Fruit fly (Drosophila melanogaster) whole organism, embryonic: Measurements from ENCODE around the gene Prx3.

Experiments used
- Bgb ChIP-seq: fragments of 200-800 bp; sonication (Bioruptor generic); IDR thresholded peaks from 2 replicates; pipeline ENCODE4 v1.3.6; 2022; ENCODE audit warnings: missing biosample characterization, missing genetic modification characterization; ENCODE audit not compliant: partially characterized antibody
- CG10979 ChIP-seq: fragments of 200-800 bp; sonication (Bioruptor generic); optimal IDR thresholded peaks from 2 replicates; lab custom pipeline; 2018; ENCODE audit warnings: missing biosample characterization, mild to moderate bottlenecking, missing genetic modification characterization, moderate library complexity
- CG11695 ChIP-seq: fragments of 200-800 bp; sonication (Bioruptor generic); IDR thresholded peaks from 3 replicates; pipeline ENCODE4 v1.3.6; 2022; ENCODE audit warnings: missing biosample characterization, missing genetic modification characterization
- CG11696 ChIP-seq: fragments of 200-800 bp; sonication (Bioruptor generic); IDR thresholded peaks from 2 replicates; pipeline ENCODE4 v1.3.6; 2022; ENCODE audit warnings: missing biosample characterization, missing genetic modification characterization
- CG12155 ChIP-seq: fragments of 200-800 bp; sonication (Bioruptor generic); optimal IDR thresholded peaks from 3 replicates; lab custom pipeline; 2016; ENCODE audit warnings: missing biosample characterization, missing genetic modification characterization
- CG12391 ChIP-seq: fragments of 200-800 bp; sonication (Bioruptor generic); optimal IDR thresholded peaks from 3 replicates; lab custom pipeline; 2018; ENCODE audit warnings: missing biosample characterization, mild to moderate bottlenecking, missing genetic modification characterization, moderate library complexity
- CG14667 ChIP-seq: fragments of 200-800 bp; sonication (Bioruptor generic); IDR thresholded peaks from 2 replicates; pipeline ENCODE4 v1.3.6; 2022; ENCODE audit warnings: missing biosample characterization, missing genetic modification characterization
- CG16813 ChIP-seq: fragments of 200-800 bp; sonication (Bioruptor generic); IDR thresholded peaks from 3 replicates; pipeline ENCODE4 v1.3.6; 2022; ENCODE audit warnings: missing biosample characterization, missing genetic modification characterization; ENCODE audit not compliant: partially characterized antibody
- CG17328 ChIP-seq: fragments of 200-800 bp; sonication (Bioruptor generic); IDR thresholded peaks from 2 replicates; pipeline ENCODE4 v1.3.6; 2022; ENCODE audit warnings: missing biosample characterization, missing genetic modification characterization
- CG17912 ChIP-seq: fragments of 200-800 bp; sonication (Bioruptor generic); optimal IDR thresholded peaks from 2 replicates; lab custom pipeline; 2018; ENCODE audit warnings: missing biosample characterization, mild to moderate bottlenecking, missing genetic modification characterization
- CG18262 ChIP-seq: fragments of 200-800 bp; optimal IDR thresholded peaks from 3 replicates; lab custom pipeline; 2019; ENCODE audit warnings: missing biosample characterization, mild to moderate bottlenecking, missing genetic modification characterization, moderate library complexity
- CG2129 ChIP-seq: fragments of 200-800 bp; sonication (Bioruptor generic); IDR thresholded peaks from 2 replicates; pipeline ENCODE4 v1.3.6; 2022; ENCODE audit warnings: missing biosample characterization, missing genetic modification characterization; ENCODE audit not compliant: partially characterized antibody
- CG34376 ChIP-seq: fragments of 200-800 bp; sonication (Bioruptor generic); optimal IDR thresholded peaks from 2 replicates; lab custom pipeline; 2018; ENCODE audit warnings: missing biosample characterization, mild to moderate bottlenecking, missing genetic modification characterization
- CG34422 ChIP-seq: fragments of 200-800 bp; sonication (Bioruptor generic); IDR thresholded peaks from 3 replicates; pipeline ENCODE4 v1.3.6; 2022; ENCODE audit warnings: missing biosample characterization, missing genetic modification characterization
- CG3726 ChIP-seq: fragments of 200-800 bp; sonication (Bioruptor generic); IDR thresholded peaks from 3 replicates; pipeline ENCODE4, ENCODE4 v1.3.6; 2022; ENCODE audit warnings: missing biosample characterization, missing genetic modification characterization
- CG6683 ChIP-seq: fragments of 200-800 bp; sonication (Bioruptor generic); optimal IDR thresholded peaks from 2 replicates; lab custom pipeline; 2017; ENCODE audit warnings: missing biosample characterization, mild to moderate bottlenecking, missing genetic modification characterization, missing genetic modification reagents
- CG8290 ChIP-seq, 3 experiments: fragments of 200-800 bp; sonication (Bioruptor generic); optimal IDR thresholded peaks; 2 replicates each; lab custom pipeline; 2016 to 2019; ENCODE audit warnings: missing biosample characterization in 3 of 3, missing genetic modification characterization in 3 of 3, mild to moderate bottlenecking in 2 of 3, moderate library complexity in 1 of 3
- CG8359 ChIP-seq: fragments of 200-800 bp; sonication (Bioruptor generic); optimal IDR thresholded peaks from 2 replicates; lab custom pipeline; 2017; ENCODE audit warnings: missing biosample characterization, mild to moderate bottlenecking, missing genetic modification characterization, borderline replicate concordance
- CG8765 ChIP-seq: fragments of 200-800 bp; sonication (Bioruptor generic); IDR thresholded peaks from 2 replicates; pipeline ENCODE4 v1.3.6; 2022; ENCODE audit warnings: missing biosample characterization, missing genetic modification characterization
- CG9817 ChIP-seq: fragments of 200-800 bp; sonication (Bioruptor generic); optimal IDR thresholded peaks from 2 replicates; lab custom pipeline; 2018; ENCODE audit warnings: missing biosample characterization, mild to moderate bottlenecking, missing genetic modification characterization, moderate library complexity
- Dp ChIP-seq: fragments of 200-800 bp; sonication (Bioruptor generic); optimal IDR thresholded peaks from 2 replicates; lab custom pipeline; 2018; ENCODE audit warnings: missing biosample characterization, mild to moderate bottlenecking, missing genetic modification characterization, moderate library complexity
- E2f1 ChIP-seq: fragments of 200-800 bp; sonication (Bioruptor generic); IDR thresholded peaks from 2 replicates; pipeline ENCODE4 v1.3.6; 2022; ENCODE audit warnings: missing biosample characterization, missing genetic modification characterization
- Eip74EF ChIP-seq, 2 experiments: fragments of 200-800 bp in 1 of 2; fragments of >200 bp in 1 of 2; sonication (Bioruptor generic) in 1 of 2; optimal IDR thresholded peaks; 2 replicates each; lab custom pipeline; 2017 to 2019; ENCODE audit warnings: missing biosample characterization in 2 of 2, missing genetic modification characterization in 2 of 2, mild to moderate bottlenecking in 1 of 2, moderate library complexity in 1 of 2
- Ets65A ChIP-seq: fragments of 200-800 bp; sonication (Bioruptor generic); peaks from one replicate; lab custom pipeline; 2016; ENCODE audit warnings: missing biosample characterization, missing genetic modification characterization
- Fer1 ChIP-seq: fragments of 200-800 bp; sonication (Bioruptor generic); optimal IDR thresholded peaks from 2 replicates; lab custom pipeline; 2017; ENCODE audit warnings: missing biosample characterization, mild to moderate bottlenecking, missing genetic modification characterization
- Hand ChIP-seq: fragments of 200-800 bp; sonication (Bioruptor generic); optimal IDR thresholded peaks from 2 replicates; lab custom pipeline; 2017; ENCODE audit warnings: mild to moderate bottlenecking, missing biosample characterization, missing genetic modification reagents, missing genetic modification characterization
- Hr51 ChIP-seq, 2 experiments: fragments of 200-800 bp; sonication (Bioruptor generic); optimal IDR thresholded peaks; 2 replicates in 1 of 2; 3 replicates in 1 of 2; lab custom pipeline; 2016 to 2018; ENCODE audit warnings: missing biosample characterization in 2 of 2, missing genetic modification characterization in 2 of 2, mild to moderate bottlenecking in 1 of 2, moderate library complexity in 1 of 2
- NFAT ChIP-seq: fragments of 200-800 bp; sonication (Bioruptor generic); IDR thresholded peaks from 2 replicates; pipeline ENCODE4 v1.3.6; 2022; ENCODE audit warnings: missing biosample characterization, missing genetic modification characterization
- PHDP ChIP-seq: fragments of 200-800 bp; sonication (Bioruptor generic); optimal IDR thresholded peaks from 3 replicates; lab custom pipeline; 2018; ENCODE audit warnings: missing biosample characterization, mild to moderate bottlenecking, missing genetic modification characterization, moderate library complexity
- TFAM ChIP-seq: fragments of 200-800 bp; sonication (Bioruptor generic); optimal IDR thresholded peaks from 2 replicates; lab custom pipeline; 2017; ENCODE audit warnings: missing biosample characterization, missing genetic modification characterization, inconsistent platforms
- Taf1 ChIP-seq: fragments of 200-800 bp; sonication (Bioruptor generic); IDR thresholded peaks from 2 replicates; pipeline ENCODE4 v1.3.6; 2022; ENCODE audit warnings: missing biosample characterization, missing genetic modification characterization
- abd-A ChIP-seq: fragments of 200-800 bp; sonication (Bioruptor generic); optimal IDR thresholded peaks from 3 replicates; lab custom pipeline; 2019; ENCODE audit warnings: missing biosample characterization, mild to moderate bottlenecking, missing genetic modification characterization, moderate library complexity
- bigmax ChIP-seq: fragments of 200-800 bp; sonication (Bioruptor generic); optimal IDR thresholded peaks from 2 replicates; lab custom pipeline; 2018; ENCODE audit warnings: missing biosample characterization, mild to moderate bottlenecking, missing genetic modification characterization
- cg ChIP-seq: fragments of 200-800 bp; sonication (Bioruptor generic); optimal IDR thresholded peaks from 3 replicates; lab custom pipeline; 2019; ENCODE audit warnings: missing biosample characterization, mild to moderate bottlenecking, missing genetic modification characterization, moderate library complexity
- chinmo ChIP-seq: fragments of 200-800 bp; sonication (Bioruptor generic); IDR thresholded peaks from 4 replicates; pipeline ENCODE4 v1.3.6; 2022; ENCODE audit warnings: missing biosample characterization, missing genetic modification characterization; ENCODE audit not compliant: partially characterized antibody
- da ChIP-seq: fragments of 200-800 bp; sonication (Bioruptor generic); optimal IDR thresholded peaks from 2 replicates; lab custom pipeline; 2016; ENCODE audit warnings: missing biosample characterization, missing genetic modification characterization
- en ChIP-seq: fragments of 200-800 bp; sonication (Bioruptor generic); optimal IDR thresholded peaks from 2 replicates; lab custom pipeline; 2016; ENCODE audit warnings: missing biosample characterization, missing genetic modification characterization
- gro ChIP-seq: fragments of 200-800 bp; sonication (Bioruptor generic); optimal IDR thresholded peaks from 2 replicates; lab custom pipeline; 2016; ENCODE audit warnings: missing biosample characterization, missing genetic modification characterization
- gsb-n ChIP-seq: fragments of 200-800 bp; sonication (Bioruptor generic); optimal IDR thresholded peaks from 3 replicates; lab custom pipeline; 2018; ENCODE audit warnings: missing biosample characterization, mild to moderate bottlenecking, missing genetic modification characterization
- hkb ChIP-seq, 2 experiments: fragments of 200-800 bp in 1 of 2; fragments of >200 bp in 1 of 2; sonication (Bioruptor generic) in 1 of 2; IDR thresholded peaks in 1 of 2; optimal IDR thresholded peaks in 1 of 2; 2 replicates each; pipeline versions ENCODE4 v1.3.6 to Lab custom; 2017 to 2022; ENCODE audit warnings: missing biosample characterization in 1 of 2, missing genetic modification characterization in 1 of 2
- jigr1 ChIP-seq: fragments of 200-800 bp; sonication (Bioruptor generic); IDR thresholded peaks from 3 replicates; pipeline ENCODE4 v1.3.6; 2022; ENCODE audit warnings: missing biosample characterization, missing genetic modification characterization
- lmd ChIP-seq: fragments of 200-800 bp; sonication (Bioruptor generic); IDR thresholded peaks from 2 replicates; pipeline ENCODE4 v1.3.6; 2022; ENCODE audit warnings: missing biosample characterization, missing genetic modification characterization
- mirr ChIP-seq: fragments of 200-800 bp; sonication (Bioruptor generic); optimal IDR thresholded peaks from 3 replicates; lab custom pipeline; 2018; ENCODE audit warnings: missing biosample characterization, mild to moderate bottlenecking, missing genetic modification characterization
- nmo ChIP-seq: fragments of 200-800 bp; sonication (Bioruptor generic); optimal IDR thresholded peaks from 2 replicates; lab custom pipeline; 2018; ENCODE audit warnings: missing biosample characterization, mild to moderate bottlenecking, missing genetic modification characterization, moderate library complexity
- p53 ChIP-seq: fragments of 200-800 bp; sonication (Bioruptor generic); optimal IDR thresholded peaks from 2 replicates; lab custom pipeline; 2016; ENCODE audit warnings: missing biosample characterization, missing genetic modification characterization
- pfk ChIP-seq: fragments of 200-800 bp; sonication (Bioruptor generic); optimal IDR thresholded peaks from 2 replicates; lab custom pipeline; 2018; ENCODE audit warnings: missing biosample characterization, mild to moderate bottlenecking, missing genetic modification characterization, moderate library complexity
- so ChIP-seq: fragments of 200-800 bp; sonication (Bioruptor generic); IDR thresholded peaks from 3 replicates; pipeline ENCODE4 v1.3.6; 2022; ENCODE audit warnings: missing biosample characterization, missing genetic modification characterization
- z ChIP-seq: fragments of 200-800 bp; sonication (Bioruptor generic); IDR thresholded peaks from 3 replicates; pipeline ENCODE4 v1.3.6; 2022; ENCODE audit warnings: missing biosample characterization, missing genetic modification characterization

Prx3 gene

DNA sequence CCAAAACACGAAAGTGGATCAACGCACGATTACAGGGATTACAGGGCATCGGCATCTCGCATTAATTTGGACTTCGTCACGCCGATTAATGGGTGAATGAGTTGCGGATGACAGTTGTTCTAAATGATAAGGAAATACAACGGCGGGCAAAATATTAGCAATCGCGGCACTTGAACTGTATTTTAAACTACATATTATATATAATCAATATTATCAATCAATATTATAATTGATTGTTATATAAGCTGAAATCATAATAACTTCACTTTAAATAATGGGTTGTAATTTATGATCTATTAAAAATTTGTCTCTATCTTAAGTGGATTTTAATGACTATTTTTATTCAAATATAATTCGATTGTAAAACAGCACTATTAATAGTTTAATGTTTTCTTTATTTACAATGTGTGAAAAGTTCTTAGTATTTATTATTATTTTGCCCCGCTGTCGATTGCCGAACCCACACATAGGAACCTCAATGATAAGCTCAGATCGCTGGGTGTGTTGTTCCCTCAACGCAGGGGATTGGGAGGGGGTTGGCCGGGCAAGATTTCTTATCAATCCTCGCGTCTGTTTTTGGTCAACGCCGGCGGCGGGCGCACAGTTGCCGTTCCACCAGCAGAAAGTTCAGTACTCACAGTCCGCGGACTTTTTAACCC is 11.1 kb downstream of the Prx3 start (continued):
- no peak for TF ChIP-seq pfk
- 0 out of 2 replicates have a peak, but pooled peaks have one; percentile 5 for TF ChIP-seq NFAT (GFP tag; lab: Robert Waterston, UW)
- TF ChIP-seq Hand (GFP tag; lab: Kevin White, UChicago): peak; percentile 40
- TF ChIP-seq nmo (GFP tag; lab: Kevin White, UChicago): peak; percentile 52
- no peak for TF ChIP-seq hkb (optimal IDR thresholded peaks at IDR 0.05; lab: Kevin White, UChicago)
- 0 out of 2 replicates have a peak, but pooled peaks have one; percentile 6 for TF ChIP-seq hkb (GFP tag; IDR thresholded peaks at IDR 0.05; lab: Robert Waterston, UW)
- TF ChIP-seq CG8359 (GFP tag; lab: Kevin White, UChicago): no peak
- TF ChIP-seq CG34376 (GFP tag; lab: Kevin White, UChicago): peak; percentile 39
- TF ChIP-seq Dp (GFP tag; lab: Kevin White, UChicago): no peak
- peak; percentile 43 for TF ChIP-seq cg (GFP tag; lab: Kevin White, UChicago)
- no peak for TF ChIP-seq Taf1 (GFP tag; lab: Robert Waterston, UW)
- no peak for TF ChIP-seq z (GFP tag; lab: Robert Waterston, UW)
- peak in 1 of 2 experiments; percentile 68 for TF ChIP-seq Eip74EF (GFP tag; optimal IDR thresholded peaks at IDR 0.05; lab: Kevin White, UChicago)
- TF ChIP-seq Fer1: peak; percentile 30
- TF ChIP-seq CG11696 (GFP tag; lab: Robert Waterston, UW): peak; percentile 92
- TF ChIP-seq CG17912 (GFP tag; lab: Kevin White, UChicago): no peak
- no peak for TF ChIP-seq chinmo (GFP tag; lab: Robert Waterston, UW)
- TF ChIP-seq p53: no peak
- TF ChIP-seq CG11695 (GFP tag; lab: Robert Waterston, UW): peak; percentile 57; the same call in 2 of the 3 replicates
- peak; percentile 80 for TF ChIP-seq mirr
- TF ChIP-seq gro (GFP tag; lab: Kevin White, UChicago): peak; percentile 19
- TF ChIP-seq CG10979 (tag; lab: Kevin White, UChicago): peak; percentile 54
- TF ChIP-seq gsb-n (tag; lab: Kevin White, UChicago): no peak
- peak; percentile 8 for TF ChIP-seq CG12155
- TF ChIP-seq jigr1 (GFP tag; lab: Robert Waterston, UW): no peak
- peak; percentile 51 for TF ChIP-seq Bgb (GFP tag; lab: Robert Waterston, UW)
- TF ChIP-seq E2f1: peak; percentile 52
- TF ChIP-seq CG12391: peak; percentile 74
- TF ChIP-seq abd-A: no peak
- no peak for TF ChIP-seq bigmax (GFP tag; lab: Kevin White, UChicago)
- TF ChIP-seq CG2129 (GFP tag; lab: Robert Waterston, UW): no peak
- peak; percentile 68 for TF ChIP-seq PHDP (tag; lab: Kevin White, UChicago)
- TF ChIP-seq CG16813 (GFP tag; lab: Robert Waterston, UW): no peak
- TF ChIP-seq CG34422 (GFP tag; lab: Robert Waterston, UW): 0 out of 3 replicates have a peak, but pooled peaks have one; percentile 50
- no peak for TF ChIP-seq CG14667
- TF ChIP-seq CG3726 (GFP tag; lab: Robert Waterston, UW): no peak
- TF ChIP-seq CG17328: no peak
- peak; percentile 28; the same call in 1 of the 2 replicates for TF ChIP-seq lmd
- TF ChIP-seq CG18262 (tag; lab: Kevin White, UChicago): peak; percentile 80
- TF ChIP-seq en (GFP tag; lab: Kevin White, UChicago): no peak
- TF ChIP-seq Ets65A: peak; percentile 46
- TF ChIP-seq CG9817 (tag; lab: Kevin White, UChicago): peak; percentile 37
- TF ChIP-seq TFAM: no peak
- TF ChIP-seq da: no peak
- TF ChIP-seq CG6683 (GFP tag; lab: Kevin White, UChicago): peak; percentile 23
- TF ChIP-seq CG8290 (GFP tag; optimal IDR thresholded peaks at IDR 0.05; lab: Kevin White, UChicago): no peak
- no peak for TF ChIP-seq CG8290 (tag; optimal IDR thresholded peaks at IDR 0.05; lab: Kevin White, UChicago)
- TF ChIP-seq CG8765 (GFP tag; lab: Robert Waterston, UW): no peak
- peak in 1 of 2 experiments; percentile 77 for TF ChIP-seq Hr51 (GFP tag; optimal IDR thresholded peaks at IDR 0.05; lab: Kevin White, UChicago)
- no peak for TF ChIP-seq so
